Worm (Caenorhabditis elegans) whole organism, L1 larva: ENCODE data around the gene C04E12.2.

Experiments
- aly-2 ChIP-seq: fragments of 150-350 bp; optimal IDR thresholded peaks from 2 replicates; lab custom pipeline; 2014; ENCODE audit warnings: missing biosample characterization, missing genetic modification characterization
- fkh-4 ChIP-seq: sonication (generic microtip); optimal IDR thresholded peaks from 2 replicates; lab custom pipeline; 2016; ENCODE audit warnings: missing compliant biosample characterization, missing genetic modification characterization, borderline replicate concordance
- jun-1 ChIP-seq: fragments of 150-350 bp; optimal IDR thresholded peaks from 2 replicates; lab custom pipeline; 2014; ENCODE audit warnings: missing biosample characterization, missing genetic modification reagents, missing genetic modification characterization
- lin-15B ChIP-seq: fragments of 150-350 bp; sonication (generic microtip); optimal IDR thresholded peaks from 3 replicates; lab custom pipeline; 2014; ENCODE audit warnings: missing biosample characterization, missing genetic modification characterization
- rnt-1 ChIP-seq: sonication (generic microtip); optimal IDR thresholded peaks from 2 replicates; lab custom pipeline; 2016; ENCODE audit warnings: mild to moderate bottlenecking, missing genetic modification characterization, moderate library complexity, missing compliant biosample characterization
- ztf-11 ChIP-seq, 2 experiments: sonication (generic microtip); optimal IDR thresholded peaks; 2 replicates each; lab custom pipeline; 2016 to 2017; ENCODE audit warnings: missing genetic modification characterization in 2 of 2, missing biosample characterization in 1 of 2, missing compliant biosample characterization in 1 of 2

- TF ChIP-seq jun-1 (tag; lab: Kevin White, UChicago) (no peak), lin-15B (no peak), aly-2 (no peak), fkh-4 (tag; lab: Kevin White, UChicago) (no peak), rnt-1 (tag; lab: Kevin White, UChicago) (no peak), ztf-11 (tag; optimal IDR thresholded peaks at IDR 0.05; lab: Kevin White, UChicago) (no peak)
These were observed 28.9 kb upstream of the C04E12.2 start, which contains the start of gene C17B7.4 for ce11 chrV:3339009-3339408.
